Worm (Caenorhabditis elegans): Measurements from ENCODE around the gene F10G7.5.
A peak's percentile ranks its signal among the peaks of the same experiment; 100 is the strongest.

The F10G7.5 gene

ce11 chrII:4739984-4740462, 46.8 kb downstream of the F10G7.5 start, which contains the start of gene eas-1 (continued):
- TF ChIP-seq nhr-25 (tag; optimal IDR thresholded peaks at IDR 0.05; ENCODE audit: borderline replicate concordance, insufficient read depth) (no peak), arid-1 (GFP tag; conservative IDR thresholded peaks at IDR 0.05) (no peak), aly-2 (tag; optimal IDR thresholded peaks at IDR 0.05) (no peak), ces-1 (GFP tag; optimal IDR thresholded peaks at IDR 0.05) (no peak), ceh-32 (tag; optimal IDR thresholded peaks at IDR 0.05; ENCODE audit: poor library complexity) (no peak), mxl-3 (GFP tag; optimal IDR thresholded peaks at IDR 0.05) (peak; percentile 96)

ce11 chrII:4741527-4742187, 48.4 kb downstream of the F10G7.5 start, which contains the start of gene acs-11:
Gene acs-11 (plus strand): TSS chrII:4742137.
- TF ChIP-seq hlh-30 (tag; optimal IDR thresholded peaks at IDR 0.05; ENCODE audit: insufficient read depth) (peak; percentile 61), pqm-1 (tag; optimal IDR thresholded peaks at IDR 0.05) (peak; percentile 18), fos-1 (tag; optimal IDR thresholded peaks at IDR 0.05) (no peak), T26A8.4 (GFP tag; IDR thresholded peaks at IDR 0.05) (no peak), daf-19 (GFP tag; conservative IDR thresholded peaks at IDR 0.05) (no peak), ceh-82 (tag; optimal IDR thresholded peaks at IDR 0.05) (no peak), nhr-48 (tag; optimal IDR thresholded peaks at IDR 0.05) (no peak), ama-1 (optimal IDR thresholded peaks at IDR 0.05) (peak; percentile 57), rbr-2 (tag; optimal IDR thresholded peaks at IDR 0.05) (no peak), lin-29 (GFP tag; IDR thresholded peaks at IDR 0.05) (no peak), nhr-11 (tag; optimal IDR thresholded peaks at IDR 0.05) (no peak), mep-1 (tag; optimal IDR thresholded peaks at IDR 0.05) (no peak), daf-8 (GFP tag; IDR thresholded peaks at IDR 0.05) (no peak), nhr-42 (GFP tag; IDR thresholded peaks at IDR 0.05) (no peak), nhr-77 (tag; optimal IDR thresholded peaks at IDR 0.05) (no peak), dve-1 (tag; optimal IDR thresholded peaks at IDR 0.05; ENCODE audit: insufficient read depth) (peak; percentile 48), mdl-1 (tag; optimal IDR thresholded peaks at IDR 0.05) (peak in 1 of 2 experiments; percentile 42), tra-1 (GFP tag; IDR thresholded peaks at IDR 0.05) (no peak), mes-2 (tag; optimal IDR thresholded peaks at IDR 0.05; ENCODE audit: poor library complexity, severe bottlenecking) (peak; percentile 21), nhr-25 (tag; optimal IDR thresholded peaks at IDR 0.05; ENCODE audit: borderline replicate concordance, insufficient read depth) (no peak), ctbp-1 (GFP tag; IDR thresholded peaks at IDR 0.05) (no peak), aly-2 (tag; optimal IDR thresholded peaks at IDR 0.05) (no peak), mxl-3 (GFP tag; optimal IDR thresholded peaks at IDR 0.05) (no peak), duxl-1 (tag; optimal IDR thresholded peaks at IDR 0.05; ENCODE audit: poor library complexity) (peak; percentile 12), snpc-1.2 (GFP tag; IDR thresholded peaks at IDR 0.05) (no peak), nhr-28 (tag; optimal IDR thresholded peaks at IDR 0.05) (peak; percentile 64), aha-1 (tag) (peak; percentile 49), zfp-2 (tag; optimal IDR thresholded peaks at IDR 0.05) (no peak), dmd-6 (GFP tag; IDR thresholded peaks at IDR 0.05) (peak; percentile 31; the same call in 1 of the 2 replicates), ztf-7 (tag; optimal IDR thresholded peaks at IDR 0.05) (no peak), hlh-11 (tag; optimal IDR thresholded peaks at IDR 0.05) (peak; percentile 5), daf-16 (GFP tag; optimal IDR thresholded peaks at IDR 0.05) (no peak), daf-16 (tag; optimal IDR thresholded peaks at IDR 0.05) (peak; percentile 60)

ce11 chrII:4745281-4745680, 52.1 kb downstream of the F10G7.5 start:
- no peak for TF ChIP-seq lin-13 (GFP tag; optimal IDR thresholded peaks at IDR 0.05)
- peak; percentile 33 for TF ChIP-seq dpl-1 (GFP tag; optimal IDR thresholded peaks at IDR 0.05)
- TF ChIP-seq pha-4 (GFP tag; IDR thresholded peaks at IDR 0.05) = no peak
- TF ChIP-seq pha-4 (tag; optimal IDR thresholded peaks at IDR 0.05) = no peak
- TF ChIP-seq mes-2 (tag; optimal IDR thresholded peaks at IDR 0.05; ENCODE audit: poor library complexity, severe bottlenecking) = peak; percentile 32
- TF ChIP-seq zfp-2 (tag; optimal IDR thresholded peaks at IDR 0.05) = no peak
- TF ChIP-seq nhr-11 (tag; optimal IDR thresholded peaks at IDR 0.05) = peak; percentile 98
- peak; percentile 72 for TF ChIP-seq mxl-3 (GFP tag; optimal IDR thresholded peaks at IDR 0.05)
- no peak for TF ChIP-seq Y75B8A.6 (GFP tag; IDR thresholded peaks at IDR 0.05)
- TF ChIP-seq ceh-44 (GFP tag; IDR thresholded peaks at IDR 0.05) = no peak
- no peak for TF ChIP-seq T26A8.4 (GFP tag; IDR thresholded peaks at IDR 0.05)
- no peak for TF ChIP-seq dmd-9 (GFP tag; IDR thresholded peaks at IDR 0.05)
- peak; percentile 95 for TF ChIP-seq nhr-48 (tag; optimal IDR thresholded peaks at IDR 0.05)
- no peak for TF ChIP-seq R02D3.7 (tag; optimal IDR thresholded peaks at IDR 0.05)
- no peak for TF ChIP-seq ZK546.5 (tag; optimal IDR thresholded peaks at IDR 0.05)
- TF ChIP-seq jun-1 (tag; optimal IDR thresholded peaks at IDR 0.05) = no peak
- no peak for TF ChIP-seq sdz-12 (GFP tag; optimal IDR thresholded peaks at IDR 0.05)
- TF ChIP-seq ceh-20 (GFP tag; IDR thresholded peaks at IDR 0.05) = peak; percentile 59; the same call in 1 of the 2 replicates
